Comparison of ENCODE assay signal across 3 worm cellular contexts in genomic region chrIV:3578667-3579066, ce11.
TF ChIP-seq lines count a peak whose summit lies in the region.

No protein-coding gene starts in this region.

TF ChIP-seq in whole organism, L1 larva, 84 proteins besides CTCF, POLR2A, EP300 and RAD21:
- TF ChIP-seq nhr-237 (tag; optimal IDR thresholded peaks at IDR 0.05; lab: Kevin White, UChicago) (no peak), nhr-85 (tag; lab: Kevin White, UChicago) (peak; percentile 63)
TF ChIP-seq in whole organism, L1 larva: peak in this region for 1.

TF ChIP-seq in whole organism, mixed stage, embryonic, 35 proteins besides CTCF, POLR2A, EP300 and RAD21:
- TF ChIP-seq unc-120 (tag; optimal IDR thresholded peaks at IDR 0.05; lab: Kevin White, UChicago; ENCODE audit: poor library complexity, severe bottlenecking), result peak; percentile 28
- TF ChIP-seq M03D4.4 (tag; optimal IDR thresholded peaks at IDR 0.05; lab: Kevin White, UChicago), result no peak
- TF ChIP-seq sptf-1 (tag; optimal IDR thresholded peaks at IDR 0.05; lab: Kevin White, UChicago), result no peak

TF ChIP-seq in whole organism, young adult, 124 proteins besides CTCF, POLR2A, EP300 and RAD21:
- peak; percentile 43; the same call in 1 of the 2 replicates for TF ChIP-seq hmg-1.2 (GFP tag; IDR thresholded peaks at IDR 0.05; lab: Robert Waterston, UW)
- TF ChIP-seq F39B2.1 (GFP tag; IDR thresholded peaks at IDR 0.05; lab: Robert Waterston, UW), result no peak
